Fruit fly (Drosophila melanogaster): ENCODE measurements around the gene FoxK.

The FoxK gene

dm6 chr3L:11084557-11085231 lies 35.9 kb downstream of the FoxK start (continued):
- TF ChIP-seq CG8290 (GFP tag; optimal IDR thresholded peaks at IDR 0.05) (peak; percentile 95), CG8290 (tag; optimal IDR thresholded peaks at IDR 0.05) (peak in 1 of 2 experiments; percentile 77), chif (GFP tag; optimal IDR thresholded peaks at IDR 0.05) (peak; percentile 98), Dfd (GFP tag; optimal IDR thresholded peaks at IDR 0.05) (no peak), shn (GFP tag; optimal IDR thresholded peaks at IDR 0.05) (peak; percentile 92), CG14860 (GFP tag; IDR thresholded peaks at IDR 0.05; ENCODE audit: partially characterized antibody) (no peak), abd-A (tag; optimal IDR thresholded peaks at IDR 0.05) (no peak), zf30C (GFP tag; optimal IDR thresholded peaks at IDR 0.05) (peak; percentile 91), Lpt (GFP tag; optimal IDR thresholded peaks at IDR 0.05) (no peak), CG9876 (GFP tag; optimal IDR thresholded peaks at IDR 0.05) (peak; percentile 89), her (GFP tag; optimal IDR thresholded peaks at IDR 0.05) (peak; percentile 90), CG18599 (GFP tag; optimal IDR thresholded peaks at IDR 0.05) (peak; percentile 92), gcm2 (GFP tag; optimal IDR thresholded peaks at IDR 0.05) (peak; percentile 95), CG9797 (GFP tag; optimal IDR thresholded peaks at IDR 0.05) (peak; percentile 46), kni (GFP tag; optimal IDR thresholded peaks at IDR 0.05) (peak; percentile 41), CG17612 (GFP tag; IDR thresholded peaks at IDR 0.05) (peak; percentile 82), CG15269 (tag; optimal IDR thresholded peaks at IDR 0.05) (peak; percentile 97), CG2120 (GFP tag; optimal IDR thresholded peaks at IDR 0.05) (peak; percentile 89), CG18764 (GFP tag; optimal IDR thresholded peaks at IDR 0.05) (peak; percentile 96), Nf-YB (GFP tag; optimal IDR thresholded peaks at IDR 0.05) (peak; percentile 88), slp2 (GFP tag; optimal IDR thresholded peaks at IDR 0.05) (peak; percentile 96), Dip2 (GFP tag; IDR thresholded peaks at IDR 0.05) (peak; percentile 36; the same call in 1 of the 2 replicates), ftz-f1 (GFP tag; optimal IDR thresholded peaks at IDR 0.05) (no peak), Bgb (GFP tag; IDR thresholded peaks at IDR 0.05; ENCODE audit: partially characterized antibody) (no peak), oc (tag; optimal IDR thresholded peaks at IDR 0.05) (peak; percentile 98), bab2 (GFP tag; optimal IDR thresholded peaks at IDR 0.05) (peak; percentile 96), Dad (GFP tag; optimal IDR thresholded peaks at IDR 0.05) (peak; percentile 96), CG5953 (GFP tag; IDR thresholded peaks at IDR 0.05) (peak; percentile 95), dm (GFP tag; optimal IDR thresholded peaks at IDR 0.05) (peak; percentile 94), seq (GFP tag; IDR thresholded peaks at IDR 0.05) (peak; percentile 95), CG17359 (tag; optimal IDR thresholded peaks at IDR 0.05) (peak; percentile 97), pho (GFP tag; optimal IDR thresholded peaks at IDR 0.05) (peak; percentile 90), psq (GFP tag; optimal IDR thresholded peaks at IDR 0.05) (peak; percentile 91), Hsf (GFP tag; optimal IDR thresholded peaks at IDR 0.05) (peak; percentile 97), ara (GFP tag; IDR thresholded peaks at IDR 0.05) (peak; percentile 97), kay (GFP tag; optimal IDR thresholded peaks at IDR 0.05) (peak; percentile 91), Asciz (GFP tag; optimal IDR thresholded peaks at IDR 0.05) (peak; percentile 98), CG8089 (GFP tag; optimal IDR thresholded peaks at IDR 0.05) (peak; percentile 97), CG10565 (GFP tag; optimal IDR thresholded peaks at IDR 0.05) (peak; percentile 80), CG31224 (GFP tag; IDR thresholded peaks at IDR 0.05) (peak; percentile 80), CG15073 (GFP tag; optimal IDR thresholded peaks at IDR 0.05) (peak; percentile 78), CG7839 (tag; optimal IDR thresholded peaks at IDR 0.05) (peak; percentile 98), Meics (GFP tag; optimal IDR thresholded peaks at IDR 0.05) (peak; percentile 89), CG11696 (GFP tag; IDR thresholded peaks at IDR 0.05) (peak; percentile 87), NK7.1 (GFP tag; optimal IDR thresholded peaks at IDR 0.05) (peak; percentile 95), CG13424 (tag; optimal IDR thresholded peaks at IDR 0.05) (peak; percentile 97), E2f2 (GFP tag; IDR thresholded peaks at IDR 0.05) (peak; percentile 80), CG14965 (GFP tag; optimal IDR thresholded peaks at IDR 0.05; ENCODE audit: borderline replicate concordance) (peak; percentile 85), corto (GFP tag; optimal IDR thresholded peaks at IDR 0.05) (peak; percentile 66), z (GFP tag; IDR thresholded peaks at IDR 0.05) (peak; percentile 68; the same call in 1 of the 3 replicates), fru (optimal IDR thresholded peaks at IDR 0.05) (no peak)
